Worm (Caenorhabditis elegans) whole organism, L2 larva: ENCODE results near the gene srsx-19.

Experiments used
- C34F6.9 ChIP-seq: fragments of 150-350 bp; optimal IDR thresholded peaks from 2 replicates; lab custom pipeline; 2014; ENCODE audit warnings: missing biosample characterization, missing genetic modification characterization
- Y55F3AM.14 ChIP-seq: fragments of 200-800 bp; sonication (Bioruptor generic); optimal IDR thresholded peaks from 2 replicates; lab custom pipeline; 2018; ENCODE audit warnings: mild to moderate bottlenecking, missing genetic modification characterization, missing compliant biosample characterization
- ZK546.5 ChIP-seq: sonication (generic microtip); optimal IDR thresholded peaks from 2 replicates; lab custom pipeline; 2017; ENCODE audit warnings: missing biosample characterization, missing genetic modification characterization
- alr-1 ChIP-seq: fragments of 150-350 bp; optimal IDR thresholded peaks from 2 replicates; lab custom pipeline; 2014; ENCODE audit warnings: missing biosample characterization, missing genetic modification characterization
- aly-2 ChIP-seq: fragments of 150-350 bp; optimal IDR thresholded peaks from 2 replicates; lab custom pipeline; 2014; ENCODE audit warnings: missing biosample characterization, missing genetic modification characterization
- ama-1 ChIP-seq: fragments of 150-350 bp; optimal IDR thresholded peaks from 2 replicates; lab custom pipeline; 2018; ENCODE audit warnings: inconsistent platforms
- blmp-1 ChIP-seq: sonication (generic microtip); optimal IDR thresholded peaks from 2 replicates; lab custom pipeline; 2017; ENCODE audit warnings: missing genetic modification characterization, mild to moderate bottlenecking, missing compliant biosample characterization, antibody characterized with exemption, moderate library complexity; ENCODE audit not compliant: insufficient read depth
- ceh-16 ChIP-seq: fragments of 150-350 bp; optimal IDR thresholded peaks from 2 replicates; lab custom pipeline; 2014; ENCODE audit warnings: missing biosample characterization, missing genetic modification characterization
- ceh-82 ChIP-seq: fragments of 150-350 bp; optimal IDR thresholded peaks from 2 replicates; lab custom pipeline; 2014; ENCODE audit warnings: missing biosample characterization, missing genetic modification characterization
- dmd-4 ChIP-seq: sonication (generic microtip); optimal IDR thresholded peaks from 2 replicates; lab custom pipeline; 2017; ENCODE audit warnings: missing biosample characterization, missing genetic modification characterization
- egl-27 ChIP-seq: sonication (generic microtip); optimal IDR thresholded peaks from 3 replicates; lab custom pipeline; 2017; ENCODE audit warnings: missing biosample characterization, missing genetic modification reagents, missing genetic modification characterization
- elt-1 ChIP-seq: fragments of 150-350 bp; optimal IDR thresholded peaks from 2 replicates; lab custom pipeline; 2014; ENCODE audit warnings: missing biosample characterization, missing genetic modification characterization
- elt-3 ChIP-seq: sonication (generic microtip); optimal IDR thresholded peaks from 2 replicates; lab custom pipeline; 2017; ENCODE audit warnings: missing biosample characterization, missing genetic modification characterization
- fos-1 ChIP-seq: fragments of 150-350 bp; optimal IDR thresholded peaks from 2 replicates; lab custom pipeline; 2014; ENCODE audit warnings: missing biosample characterization, missing genetic modification characterization
- gmeb-1 ChIP-seq: fragments of 150-350 bp; optimal IDR thresholded peaks from 2 replicates; lab custom pipeline; 2014; ENCODE audit warnings: missing biosample characterization, missing genetic modification characterization
- lin-11 ChIP-seq: fragments of 150-350 bp; sonication (generic microtip); optimal IDR thresholded peaks from 2 replicates; lab custom pipeline; 2014; ENCODE audit warnings: missing biosample characterization, missing genetic modification characterization, inconsistent platforms, mixed read lengths
- lin-39 ChIP-seq: fragments of 150-350 bp; optimal IDR thresholded peaks from 2 replicates; lab custom pipeline; 2014; ENCODE audit warnings: missing biosample characterization, missing genetic modification reagents, missing genetic modification characterization
- lsy-2 ChIP-seq, 2 experiments: fragments of 150-350 bp in 1 of 2; sonication (generic microtip) in 1 of 2; optimal IDR thresholded peaks; 2 replicates each; lab custom pipeline; 2014 to 2017; ENCODE audit warnings: missing biosample characterization in 2 of 2, missing genetic modification characterization in 2 of 2
- mbf-1 ChIP-seq: sonication (generic microtip); optimal IDR thresholded peaks from 2 replicates; lab custom pipeline; 2017; ENCODE audit warnings: missing biosample characterization, missing genetic modification characterization
- mdl-1 ChIP-seq, 2 experiments: fragments of 150-350 bp in 1 of 2; sonication (generic microtip) in 1 of 2; optimal IDR thresholded peaks; 2 replicates each; lab custom pipeline; 2017; ENCODE audit warnings: missing biosample characterization in 2 of 2, missing genetic modification characterization in 2 of 2
- nhr-10 ChIP-seq: sonication (generic microtip); optimal IDR thresholded peaks from 2 replicates; lab custom pipeline; 2017; ENCODE audit warnings: missing biosample characterization, missing genetic modification characterization
- nhr-11 ChIP-seq: fragments of 150-350 bp; optimal IDR thresholded peaks from 2 replicates; lab custom pipeline; 2014; ENCODE audit warnings: missing biosample characterization, missing genetic modification characterization
- nhr-12 ChIP-seq: fragments of 150-350 bp; optimal IDR thresholded peaks from 2 replicates; lab custom pipeline; 2014; ENCODE audit warnings: missing biosample characterization, missing genetic modification characterization
- nhr-23 ChIP-seq: fragments of 150-350 bp; optimal IDR thresholded peaks from 2 replicates; lab custom pipeline; 2014; ENCODE audit warnings: missing biosample characterization, missing genetic modification reagents, missing genetic modification characterization
- nhr-237 ChIP-seq: fragments of 150-350 bp; optimal IDR thresholded peaks from 2 replicates; lab custom pipeline; 2014; ENCODE audit warnings: missing biosample characterization, missing genetic modification characterization
- nhr-6 ChIP-seq: fragments of 150-350 bp; optimal IDR thresholded peaks from 2 replicates; lab custom pipeline; 2014; ENCODE audit warnings: missing biosample characterization, missing genetic modification characterization
- nhr-77 ChIP-seq: fragments of 150-350 bp; optimal IDR thresholded peaks from 2 replicates; lab custom pipeline; 2014; ENCODE audit warnings: missing biosample characterization, missing genetic modification characterization
- peb-1 ChIP-seq: fragments of 150-350 bp; optimal IDR thresholded peaks from 2 replicates; lab custom pipeline; 2014; ENCODE audit warnings: missing biosample characterization, missing genetic modification characterization
- sem-4 ChIP-seq: fragments of 150-350 bp; optimal IDR thresholded peaks from 2 replicates; lab custom pipeline; 2014; ENCODE audit warnings: missing biosample characterization, missing genetic modification reagents, missing genetic modification characterization
- sma-3 ChIP-seq: sonication (generic microtip); optimal IDR thresholded peaks from 2 replicates; lab custom pipeline; 2016; ENCODE audit warnings: missing genetic modification reagents, missing genetic modification characterization, missing compliant biosample characterization
- unc-55 ChIP-seq: fragments of 150-350 bp; sonication (generic microtip); optimal IDR thresholded peaks from 3 replicates; lab custom pipeline; 2014; ENCODE audit warnings: missing biosample characterization, missing genetic modification reagents, missing genetic modification characterization
- unc-62 ChIP-seq: fragments of 150-350 bp; optimal IDR thresholded peaks from 2 replicates; lab custom pipeline; 2014; ENCODE audit warnings: missing biosample characterization, missing genetic modification reagents, missing genetic modification characterization
- zag-1 ChIP-seq: fragments of 150-350 bp; optimal IDR thresholded peaks from 2 replicates; lab custom pipeline; 2014; ENCODE audit warnings: missing biosample characterization, missing genetic modification characterization
- ztf-11 ChIP-seq: sonication (generic microtip); optimal IDR thresholded peaks from 2 replicates; lab custom pipeline; 2017; ENCODE audit warnings: missing biosample characterization, missing genetic modification characterization
- ztf-4 ChIP-seq: fragments of 150-350 bp; optimal IDR thresholded peaks from 2 replicates; lab custom pipeline; 2014; ENCODE audit warnings: missing biosample characterization, missing genetic modification characterization

Gene srsx-19

DNA sequence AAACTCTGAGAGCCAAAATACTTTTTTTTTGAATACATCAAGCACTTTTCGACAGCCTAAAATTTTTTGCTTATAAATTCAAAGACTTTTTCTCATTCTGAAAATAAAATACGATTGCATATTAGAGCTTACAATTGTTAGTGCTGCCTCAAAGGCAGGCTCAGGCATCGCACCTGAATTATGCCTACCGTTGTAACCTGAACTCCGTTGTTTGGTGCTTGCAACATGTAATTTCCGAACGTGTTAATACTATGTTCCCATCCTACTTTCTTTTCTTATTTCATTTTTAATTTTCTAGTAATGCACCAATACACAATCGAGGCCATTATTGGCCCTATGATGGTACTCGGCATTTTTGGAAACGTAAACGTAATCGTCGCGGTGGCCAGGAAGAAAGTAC lies at the start of gene srsx-19:
srsx-19 (plus strand) TSS at position 301 of the 400 bp plus-strand sequence.
- TF ChIP-seq ama-1 (lab: Kevin White, UChicago) = no peak
- no peak for TF ChIP-seq Y55F3AM.14
- no peak for TF ChIP-seq sma-3 (GFP tag; lab: Kevin White, UChicago)
- no peak for TF ChIP-seq unc-55 (GFP tag; lab: Kevin White, UChicago)
- TF ChIP-seq zag-1 (tag; lab: Kevin White, UChicago) = no peak
- no peak for TF ChIP-seq ztf-11 (tag; lab: Kevin White, UChicago)
- TF ChIP-seq nhr-23 (tag; lab: Kevin White, UChicago) = no peak
- TF ChIP-seq peb-1 (tag; lab: Kevin White, UChicago) = no peak
- no peak for TF ChIP-seq sem-4
- TF ChIP-seq elt-3 (tag; lab: Kevin White, UChicago) = no peak
- no peak for TF ChIP-seq nhr-77
- no peak for TF ChIP-seq ztf-4 (tag; lab: Kevin White, UChicago)
- no peak for TF ChIP-seq gmeb-1 (tag; lab: Kevin White, UChicago)
- no peak for TF ChIP-seq elt-1 (tag; lab: Kevin White, UChicago)
- no peak for TF ChIP-seq ceh-16 (tag; lab: Kevin White, UChicago)
- TF ChIP-seq mdl-1 (tag; optimal IDR thresholded peaks at IDR 0.05; lab: Kevin White, UChicago) = no peak
- TF ChIP-seq alr-1 (tag; lab: Kevin White, UChicago) = no peak

- TF ChIP-seq nhr-237 (tag; lab: Kevin White, UChicago) (no peak), nhr-12 (tag; lab: Kevin White, UChicago) (no peak), lin-39 (tag; lab: Kevin White, UChicago) (no peak), lin-11 (tag; lab: Kevin White, UChicago) (no peak), elt-1 (tag; lab: Kevin White, UChicago) (no peak), dmd-4 (tag; lab: Kevin White, UChicago) (no peak), unc-55 (GFP tag; lab: Kevin White, UChicago) (no peak), ztf-4 (tag; lab: Kevin White, UChicago) (no peak), Y55F3AM.14 (no peak), ceh-16 (tag; lab: Kevin White, UChicago) (no peak)
Measured at ce11 chrV:13839433-13839832, 48.0 kb upstream of the srsx-19 start, which contains the start of gene F55B12.10. F55B12.10 (plus strand) TSS chrV:13839733.

DNA sequence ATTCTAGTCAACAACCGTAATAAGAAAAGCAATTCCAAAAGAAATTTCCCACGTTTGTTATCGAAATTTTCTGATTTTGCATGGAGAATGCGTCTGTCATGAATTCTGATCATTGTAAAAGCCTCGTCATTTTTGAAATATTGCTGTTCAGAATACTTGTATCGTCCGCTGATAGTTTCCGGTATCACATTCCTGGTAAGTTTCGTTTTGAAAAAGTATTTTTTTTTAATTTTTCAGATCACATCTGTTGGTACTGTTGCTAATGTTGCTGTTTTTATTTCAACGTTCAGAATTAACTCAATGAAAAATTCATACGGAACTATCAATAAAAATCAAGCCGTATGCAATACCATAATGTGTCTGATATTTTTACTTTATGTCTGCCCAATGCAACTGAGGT lies 46.5 kb upstream of the srsx-19 start, which contains the start of gene srx-17:
srx-17 (plus strand) TSS at position 301 of the 400 bp plus-strand sequence.
- no peak for TF ChIP-seq blmp-1 (tag; lab: Kevin White, UChicago)
- TF ChIP-seq elt-1 (tag; lab: Kevin White, UChicago) = no peak
- TF ChIP-seq nhr-10 (tag; lab: Kevin White, UChicago) = no peak
- TF ChIP-seq alr-1 (tag; lab: Kevin White, UChicago) = no peak
- no peak for TF ChIP-seq lin-11 (tag; lab: Kevin White, UChicago)
- no peak for TF ChIP-seq egl-27
- no peak for TF ChIP-seq C34F6.9 (tag; lab: Kevin White, UChicago)
- no peak for TF ChIP-seq nhr-6 (tag; lab: Kevin White, UChicago)

DNA sequence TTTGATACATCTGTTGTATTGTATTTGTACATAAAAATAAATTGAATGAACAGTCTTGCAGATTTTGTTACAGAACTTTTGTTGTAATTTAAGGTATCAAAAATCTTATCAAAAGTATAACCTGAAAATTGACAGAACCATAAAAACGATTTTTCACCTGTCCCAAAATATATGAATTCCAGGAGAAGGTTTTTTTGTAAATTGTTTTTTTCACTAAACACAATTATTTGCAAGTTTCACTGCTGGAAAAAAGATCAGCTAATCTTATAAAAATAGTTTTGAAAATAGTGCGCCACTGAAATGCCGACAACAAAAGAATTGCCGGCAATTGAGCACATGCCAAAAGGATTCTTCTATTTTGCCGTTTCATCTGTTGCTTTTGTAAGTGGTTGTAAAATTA lies 44.3 kb upstream of the srsx-19 start, which contains the start of gene srx-130:
srx-130 (plus strand) TSS at position 301 of the 400 bp plus-strand sequence.
- TF ChIP-seq zag-1 (tag; lab: Kevin White, UChicago) = no peak
- no peak for TF ChIP-seq alr-1 (tag; lab: Kevin White, UChicago)
- TF ChIP-seq lsy-2 (tag; optimal IDR thresholded peaks at IDR 0.05; lab: Kevin White, UChicago) = no peak
- TF ChIP-seq ceh-82 = no peak
- TF ChIP-seq gmeb-1 (tag; lab: Kevin White, UChicago) = no peak
- TF ChIP-seq fos-1 (tag; lab: Kevin White, UChicago) = no peak
- no peak for TF ChIP-seq ZK546.5 (tag; lab: Kevin White, UChicago)
- no peak for TF ChIP-seq unc-62
- TF ChIP-seq aly-2 (tag; lab: Kevin White, UChicago) = no peak
- no peak for TF ChIP-seq peb-1 (tag; lab: Kevin White, UChicago)
- no peak for TF ChIP-seq egl-27
- TF ChIP-seq nhr-11 (tag; lab: Kevin White, UChicago) = no peak
- no peak for TF ChIP-seq nhr-6 (tag; lab: Kevin White, UChicago)
- TF ChIP-seq nhr-12 (tag; lab: Kevin White, UChicago) = no peak
- TF ChIP-seq mbf-1 (tag; lab: Kevin White, UChicago) = no peak
- no peak for TF ChIP-seq nhr-77
